Worm (Caenorhabditis elegans) whole organism, L3 larva: ENCODE measurements around the gene syg-1.

ENCODE experiments used
- ceh-82 ChIP-seq: fragments of 150-350 bp; optimal IDR thresholded peaks from 2 replicates; lab custom pipeline; 2014; ENCODE audit warnings: missing biosample characterization, missing genetic modification characterization
- nhr-28 ChIP-seq: fragments of 150-350 bp; optimal IDR thresholded peaks from 2 replicates; lab custom pipeline; 2014; ENCODE audit warnings: missing biosample characterization, missing genetic modification characterization

- TF ChIP-seq nhr-28 (tag; lab: Kevin White, UChicago), result no peak
- no peak for TF ChIP-seq ceh-82
These were observed 51.1 kb downstream of the syg-1 start for ce11 chrX:2464064-2464463.
